Worm (Caenorhabditis elegans) whole organism, young adult: ENCODE measurements around the gene F15A4.2.

Experiments used
- ama-1 ChIP-seq, 3 experiments: fragments of 150-350 bp in 1 of 3; sonication (generic microtip) in 2 of 3; optimal IDR thresholded peaks; 2 replicates each; lab custom pipeline; 2014 to 2018; ENCODE audit warnings: missing biosample characterization in 2 of 3, missing genetic modification characterization in 2 of 3, missing genetic modification reagents in 2 of 3
- ceh-40 ChIP-seq: fragments of 200-800 bp; sonication (Bioruptor generic); IDR thresholded peaks from 2 replicates; pipeline ENCODE4 v1.3.6; 2022; ENCODE audit warnings: missing genetic modification characterization, missing compliant biosample characterization
- efl-1 ChIP-seq: fragments of 150-350 bp; optimal IDR thresholded peaks from 2 replicates; lab custom pipeline; 2014; ENCODE audit warnings: missing biosample characterization, missing genetic modification reagents, missing genetic modification characterization
- hsf-1 ChIP-seq: fragments of 200-800 bp; sonication (Bioruptor generic); IDR thresholded peaks from 2 replicates; pipeline ENCODE4 v1.3.6; 2022; ENCODE audit warnings: missing genetic modification reagents, missing genetic modification characterization, missing compliant biosample characterization
- rpc-1 ChIP-seq, 2 experiments: fragments of 150-350 bp in 1 of 2; sonication (generic microtip) in 1 of 2; optimal IDR thresholded peaks; 2 replicates each; lab custom pipeline; 2014 to 2018; ENCODE audit warnings: missing biosample characterization in 1 of 2, missing genetic modification characterization in 1 of 2, missing genetic modification reagents in 1 of 2, missing genotype in 1 of 2
- snpc-4 ChIP-seq, 5 experiments: fragments of 150-350 bp in 1 of 5; sonication (generic microtip) in 4 of 5; optimal IDR thresholded peaks; 2 replicates each; lab custom pipeline; 2014 to 2018; ENCODE audit warnings: missing genetic modification characterization in 5 of 5, missing biosample characterization in 3 of 5, antibody characterized with exemption in 2 of 5, mild to moderate bottlenecking in 2 of 5, missing compliant biosample characterization in 2 of 5, missing genotype in 2 of 5, moderate library complexity in 2 of 5, missing genetic modification reagents in 1 of 5
- sptf-2 ChIP-seq: fragments of 200-800 bp; sonication (Bioruptor generic); optimal IDR thresholded peaks from 2 replicates; lab custom pipeline; 2018; ENCODE audit warnings: mild to moderate bottlenecking, missing genetic modification characterization, missing compliant biosample characterization
- tlf-1 ChIP-seq: fragments of 200-800 bp; sonication (Bioruptor generic); optimal IDR thresholded peaks from 2 replicates; lab custom pipeline; 2018; ENCODE audit warnings: mild to moderate bottlenecking, missing genetic modification characterization, missing compliant biosample characterization
- unc-62 ChIP-seq: fragments of 150-350 bp; optimal IDR thresholded peaks from 2 replicates; lab custom pipeline; 2014; ENCODE audit warnings: missing biosample characterization, missing genetic modification reagents, missing genetic modification characterization
- ztf-18 ChIP-seq: sonication (generic microtip); optimal IDR thresholded peaks from 2 replicates; lab custom pipeline; 2016; ENCODE audit warnings: missing genotype, mild to moderate bottlenecking, missing genetic modification characterization, missing compliant biosample characterization
- ztf-25 ChIP-seq: fragments of 200-800 bp; sonication (Bioruptor generic); IDR thresholded peaks from 2 replicates; pipeline ENCODE4 v1.3.6; 2022; ENCODE audit warnings: missing genetic modification reagents, missing genetic modification characterization, missing compliant biosample characterization

DNA sequence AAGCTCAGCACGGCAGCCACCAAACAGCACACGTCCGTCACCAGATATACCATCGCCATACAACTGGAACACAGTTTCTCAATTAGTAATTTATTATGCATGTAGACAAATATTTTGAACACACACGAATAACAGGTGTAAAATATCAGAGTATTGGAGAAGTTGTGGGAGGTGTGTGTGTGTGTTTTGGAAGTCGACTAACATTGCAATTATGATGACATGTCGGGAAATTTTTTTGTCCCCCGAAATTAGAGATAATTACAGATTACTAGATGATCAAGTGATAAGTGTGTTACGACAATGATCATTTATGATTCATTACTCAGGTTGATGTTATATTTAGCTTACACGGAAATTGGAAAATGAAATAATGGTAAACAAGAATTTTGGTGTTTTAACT, 32.6 kb upstream of the F15A4.2 start, which contains the start of gene Y57A10C.8:
- TF ChIP-seq ama-1 (optimal IDR thresholded peaks at IDR 0.05; lab: Kevin White, UChicago) (no peak), ama-1 (GFP tag; optimal IDR thresholded peaks at IDR 0.05; lab: Kevin White, UChicago) (no peak), tlf-1 (no peak), ztf-25 (no peak), efl-1 (no peak), snpc-4 (GFP tag; optimal IDR thresholded peaks at IDR 0.05; lab: Kevin White, UChicago) (no peak), snpc-4 (tag; optimal IDR thresholded peaks at IDR 0.05; lab: Kevin White, UChicago) (no peak), hsf-1 (GFP tag; lab: Robert Waterston, UW) (no peak), unc-62 (GFP tag; lab: Kevin White, UChicago) (no peak), ceh-40 (GFP tag; lab: Robert Waterston, UW) (no peak), rpc-1 (optimal IDR thresholded peaks at IDR 0.05; lab: Kevin White, UChicago) (no peak), rpc-1 (tag; optimal IDR thresholded peaks at IDR 0.05; lab: Kevin White, UChicago) (no peak), sptf-2 (no peak), ztf-18 (tag; lab: Kevin White, UChicago) (no peak)
